Worm (Caenorhabditis elegans): ENCODE measurements around the gene swsn-7.

DNA sequence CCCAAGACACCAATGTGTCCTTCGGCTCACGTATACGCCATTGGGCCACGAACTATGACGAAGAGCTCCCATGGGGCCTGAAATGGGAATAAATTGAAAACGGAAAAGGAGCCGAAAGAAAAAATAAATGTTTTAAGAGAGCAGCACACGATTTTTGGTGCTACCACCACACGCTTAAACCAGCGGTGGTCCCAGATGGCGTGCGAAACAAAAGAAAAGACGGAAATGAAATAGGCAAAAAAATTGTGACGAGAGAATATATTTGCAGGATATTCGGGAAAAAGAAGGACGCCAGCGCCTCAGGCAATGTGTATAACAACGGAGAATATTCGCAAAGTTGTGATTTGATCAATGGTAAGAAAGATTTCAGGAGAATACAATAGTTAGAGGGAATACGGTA is 40.6 kb downstream of the swsn-7 start:
- TF ChIP-seq unc-62 (GFP tag; optimal IDR thresholded peaks at IDR 0.05 in 1 of 2) (no peak), unc-62 (tag; optimal IDR thresholded peaks at IDR 0.05) (no peak), madf-5 (GFP tag; IDR thresholded peaks at IDR 0.05) (no peak), duxl-1 (tag; optimal IDR thresholded peaks at IDR 0.05; ENCODE audit: poor library complexity) (no peak), pha-4 (GFP tag; IDR thresholded peaks at IDR 0.05) (no peak), pha-4 (tag; optimal IDR thresholded peaks at IDR 0.05) (no peak), zag-1 (tag; optimal IDR thresholded peaks at IDR 0.05) (no peak), nhr-25 (tag; optimal IDR thresholded peaks at IDR 0.05; ENCODE audit: borderline replicate concordance, insufficient read depth) (no peak), nhr-11 (tag; optimal IDR thresholded peaks at IDR 0.05) (no peak), ceh-62 (tag; optimal IDR thresholded peaks at IDR 0.05) (no peak), nhr-41 (GFP tag; IDR thresholded peaks at IDR 0.05) (no peak), Y48G9A.11 (GFP tag; IDR thresholded peaks at IDR 0.05) (no peak), ceh-32 (tag; optimal IDR thresholded peaks at IDR 0.05; ENCODE audit: poor library complexity) (no peak), skn-1 (tag; optimal IDR thresholded peaks at IDR 0.05) (no peak), fkh-10 (GFP tag; optimal IDR thresholded peaks at IDR 0.05) (no peak)
